Fruit fly (Drosophila melanogaster): ENCODE data around the gene CG9123.
A peak's percentile ranks its signal among the peaks of the same experiment; 100 is the strongest.

Gene CG9123

dm6 chrX:15323302-15323880 lies 18.5 kb downstream of the CG9123 start (continued):
- TF ChIP-seq Elba2 (GFP tag; optimal IDR thresholded peaks at IDR 0.05) = no peak
- peak; percentile 79 for TF ChIP-seq CG12942 (GFP tag; optimal IDR thresholded peaks at IDR 0.05)
- TF ChIP-seq Mrtf (GFP tag; IDR thresholded peaks at IDR 0.05) = peak; percentile 92
- TF ChIP-seq Ada2b (GFP tag; IDR thresholded peaks at IDR 0.05) = peak; percentile 90
- peak; percentile 83 for TF ChIP-seq CG17912 (GFP tag; optimal IDR thresholded peaks at IDR 0.05)
- peak; percentile 39 for TF ChIP-seq Nf-YB (GFP tag; optimal IDR thresholded peaks at IDR 0.05)
- TF ChIP-seq so (GFP tag; IDR thresholded peaks at IDR 0.05) = peak; percentile 87
- peak; percentile 15 for TF ChIP-seq CG9797 (GFP tag; optimal IDR thresholded peaks at IDR 0.05)
- TF ChIP-seq vfl (GFP tag; optimal IDR thresholded peaks at IDR 0.05) = no peak
- no peak for TF ChIP-seq dati (GFP tag; IDR thresholded peaks at IDR 0.05)
- TF ChIP-seq br (optimal IDR thresholded peaks at IDR 0.05) = no peak
- TF ChIP-seq Doc3 (GFP tag; IDR thresholded peaks at IDR 0.05; ENCODE audit: partially characterized antibody) = no peak
- peak; percentile 42 for TF ChIP-seq CG6254 (GFP tag; optimal IDR thresholded peaks at IDR 0.05)
- TF ChIP-seq PHDP (tag; optimal IDR thresholded peaks at IDR 0.05) = peak; percentile 75
- TF ChIP-seq CG7357 (GFP tag; IDR thresholded peaks at IDR 0.05) = peak; percentile 66
- TF ChIP-seq CG15514 (GFP tag; optimal IDR thresholded peaks at IDR 0.05) = peak; percentile 90
- TF ChIP-seq CG4854 (GFP tag; optimal IDR thresholded peaks at IDR 0.05) = peak; percentile 72
- 0 out of 4 replicates have a peak, but pooled peaks have one; percentile 39 for TF ChIP-seq Dll (GFP tag; IDR thresholded peaks at IDR 0.05; ENCODE audit: partially characterized antibody)
- peak; percentile 53 for TF ChIP-seq CG18476 (GFP tag; optimal IDR thresholded peaks at IDR 0.05)
- peak; percentile 91 for TF ChIP-seq CG2116 (GFP tag; optimal IDR thresholded peaks at IDR 0.05)
- peak; percentile 81 for TF ChIP-seq schlank (tag; optimal IDR thresholded peaks at IDR 0.05)
- peak; percentile 90 for TF ChIP-seq Ptx1 (GFP tag; IDR thresholded peaks at IDR 0.05)
- TF ChIP-seq Gsc (GFP tag; IDR thresholded peaks at IDR 0.05) = no peak; the same call in 1 of the 2 replicates
- TF ChIP-seq CG7271 (tag; optimal IDR thresholded peaks at IDR 0.05) = no peak
- peak in 1 of 3 experiments; percentile 24 for TF ChIP-seq Stat92E (GFP tag; optimal IDR thresholded peaks at IDR 0.05)
- peak; percentile 67 for TF ChIP-seq tup (GFP tag; optimal IDR thresholded peaks at IDR 0.05)
- TF ChIP-seq CG14965 (GFP tag; optimal IDR thresholded peaks at IDR 0.05; ENCODE audit: borderline replicate concordance) = peak; percentile 21
- peak; percentile 85 for TF ChIP-seq bab2 (GFP tag; optimal IDR thresholded peaks at IDR 0.05)
- TF ChIP-seq tx (GFP tag; optimal IDR thresholded peaks at IDR 0.05) = peak; percentile 84
- peak; percentile 30 for TF ChIP-seq BEAF-32 (GFP tag; optimal IDR thresholded peaks at IDR 0.05)
- peak; percentile 29 for TF ChIP-seq slou (GFP tag; optimal IDR thresholded peaks at IDR 0.05)
- peak; percentile 78 for TF ChIP-seq CG17385 (GFP tag; optimal IDR thresholded peaks at IDR 0.05)
- peak; percentile 72 for TF ChIP-seq nom (GFP tag; optimal IDR thresholded peaks at IDR 0.05)
- peak; percentile 74 for TF ChIP-seq dimm (GFP tag; IDR thresholded peaks at IDR 0.05)
- TF ChIP-seq wek (GFP tag; optimal IDR thresholded peaks at IDR 0.05) = peak; percentile 68
- TF ChIP-seq CG1024 (GFP tag; IDR thresholded peaks at IDR 0.05) = peak; percentile 79
- TF ChIP-seq Asciz (GFP tag; optimal IDR thresholded peaks at IDR 0.05) = peak; percentile 9
- TF ChIP-seq CG33213 (GFP tag; optimal IDR thresholded peaks at IDR 0.05) = peak; percentile 79
- TF ChIP-seq CG5953 (GFP tag; IDR thresholded peaks at IDR 0.05) = peak; percentile 89
- TF ChIP-seq Hsf (GFP tag; optimal IDR thresholded peaks at IDR 0.05) = peak; percentile 85
- peak; percentile 85 for TF ChIP-seq CG9609 (GFP tag; optimal IDR thresholded peaks at IDR 0.05)
- TF ChIP-seq Tbp (GFP tag; optimal IDR thresholded peaks at IDR 0.05) = no peak
- peak; percentile 34 for TF ChIP-seq CG17802 (tag; optimal IDR thresholded peaks at IDR 0.05)
- TF ChIP-seq lola (GFP tag; optimal IDR thresholded peaks at IDR 0.05) = peak in 1 of 3 experiments; percentile 18
- peak; percentile 48; the same call in 1 of the 2 replicates for TF ChIP-seq amos (GFP tag; IDR thresholded peaks at IDR 0.05; ENCODE audit: partially characterized antibody)
- no peak for TF ChIP-seq toy (GFP tag; IDR thresholded peaks at IDR 0.05)
- no peak for TF ChIP-seq pan (optimal IDR thresholded peaks at IDR 0.05)
- peak in 1 of 2 experiments; percentile 91 for TF ChIP-seq pan (GFP tag; optimal IDR thresholded peaks at IDR 0.05 in 1 of 2, IDR thresholded peaks at IDR 0.05 in 1 of 2)
- peak; percentile 23 for TF ChIP-seq CG6654 (GFP tag; optimal IDR thresholded peaks at IDR 0.05)

Data from whole organism, embryonic.